Fruit fly (Drosophila melanogaster): Measurements from ENCODE around the gene MED30.
A peak's percentile ranks its signal among the peaks of the same experiment; 100 is the strongest.

MED30 gene

dm6 chr3L:629353-629915 lies 24.5 kb downstream of the MED30 start (continued):
- TF ChIP-seq CG31441 (GFP tag; IDR thresholded peaks at IDR 0.05) (no peak), CG12299 (tag; optimal IDR thresholded peaks at IDR 0.05) (no peak), tin (GFP tag; optimal IDR thresholded peaks at IDR 0.05) (no peak), CG11456 (GFP tag; IDR thresholded peaks at IDR 0.05) (0 out of 3 replicates have a peak, but pooled peaks have one; percentile 32), Aef1 (GFP tag; IDR thresholded peaks at IDR 0.05) (peak; percentile 71), Hey (tag; optimal IDR thresholded peaks at IDR 0.05) (peak; percentile 18), tup (GFP tag; optimal IDR thresholded peaks at IDR 0.05) (no peak), CG7839 (tag; optimal IDR thresholded peaks at IDR 0.05) (no peak), CG17328 (GFP tag; IDR thresholded peaks at IDR 0.05) (no peak), fd64A (GFP tag; optimal IDR thresholded peaks at IDR 0.05) (peak; percentile 28), gcm2 (GFP tag; optimal IDR thresholded peaks at IDR 0.05) (no peak), CG18599 (GFP tag; optimal IDR thresholded peaks at IDR 0.05) (no peak), CG11696 (GFP tag; IDR thresholded peaks at IDR 0.05) (no peak), NFAT (GFP tag; IDR thresholded peaks at IDR 0.05) (0 out of 2 replicates have a peak, but pooled peaks have one; percentile 23), Nf-YC (tag; optimal IDR thresholded peaks at IDR 0.05) (peak; percentile 25), run (tag; optimal IDR thresholded peaks at IDR 0.05) (no peak), CG9797 (GFP tag; optimal IDR thresholded peaks at IDR 0.05) (no peak), CG10462 (GFP tag; optimal IDR thresholded peaks at IDR 0.05) (no peak), ranshi (GFP tag; IDR thresholded peaks at IDR 0.05) (peak; percentile 19; the same call in 1 of the 2 replicates), oc (tag; optimal IDR thresholded peaks at IDR 0.05) (no peak), CG9932 (GFP tag; IDR thresholded peaks at IDR 0.05) (no peak), CG5953 (GFP tag; IDR thresholded peaks at IDR 0.05) (no peak), fu2 (GFP tag; optimal IDR thresholded peaks at IDR 0.05) (no peak), CG3847 (GFP tag; IDR thresholded peaks at IDR 0.05) (0 out of 2 replicates have a peak, but pooled peaks have one; percentile 11), CG3407 (GFP tag; optimal IDR thresholded peaks at IDR 0.05) (no peak), nerfin-2 (GFP tag; IDR thresholded peaks at IDR 0.05; ENCODE audit: partially characterized antibody) (no peak), dmrt11E (tag; optimal IDR thresholded peaks at IDR 0.05) (no peak), CG12104 (GFP tag; optimal IDR thresholded peaks at IDR 0.05) (peak; percentile 52), Neu2 (GFP tag; optimal IDR thresholded peaks at IDR 0.05; ENCODE audit: borderline replicate concordance) (no peak), CG8388 (GFP tag; optimal IDR thresholded peaks at IDR 0.05) (no peak), CG6654 (GFP tag; optimal IDR thresholded peaks at IDR 0.05) (no peak), CG11247 (GFP tag; IDR thresholded peaks at IDR 0.05) (no peak), salm (tag; optimal IDR thresholded peaks at IDR 0.05) (no peak)

dm6 chr3L:628654-629285 lies 25.1 kb downstream of the MED30 start:
- TF ChIP-seq sens-2 (GFP tag; IDR thresholded peaks at IDR 0.05): 0 out of 2 replicates have a peak, but pooled peaks have one; percentile 21
- TF ChIP-seq B-H1 (GFP tag; IDR thresholded peaks at IDR 0.05): no peak
- peak in 1 of 2 experiments; percentile 84 for TF ChIP-seq Pdp1 (GFP tag; optimal IDR thresholded peaks at IDR 0.05)
- TF ChIP-seq Stat92E (GFP tag; optimal IDR thresholded peaks at IDR 0.05): peak in 1 of 3 experiments; percentile 29
- no peak for TF ChIP-seq CG6813 (GFP tag; optimal IDR thresholded peaks at IDR 0.05)
- peak; percentile 13 for TF ChIP-seq CG7786 (GFP tag; optimal IDR thresholded peaks at IDR 0.05)
- peak; percentile 65 for TF ChIP-seq nom (GFP tag; optimal IDR thresholded peaks at IDR 0.05)
- TF ChIP-seq eve (GFP tag; optimal IDR thresholded peaks at IDR 0.05): peak in 1 of 2 experiments; percentile 53

Measured in whole organism, embryonic.